Worm (Caenorhabditis elegans) whole organism, late embryonic: Measurements from ENCODE around the gene B0238.12.

ENCODE experiments used
- K02D7.2 ChIP-seq: sonication (generic microtip); optimal IDR thresholded peaks from 2 replicates; lab custom pipeline; 2017; ENCODE audit warnings: mild to moderate bottlenecking, missing genetic modification characterization, missing compliant biosample characterization
- K09A11.1 ChIP-seq: sonication (generic microtip); optimal IDR thresholded peaks from 2 replicates; lab custom pipeline; 2017; ENCODE audit warnings: antibody characterized with exemption, mild to moderate bottlenecking, missing genetic modification characterization, missing compliant biosample characterization; ENCODE audit not compliant: insufficient read depth
- T23F11.4 ChIP-seq: fragments of 200-800 bp; sonication (Bioruptor generic); optimal IDR thresholded peaks from 2 replicates; lab custom pipeline; 2018; ENCODE audit warnings: mild to moderate bottlenecking, missing genetic modification characterization, missing compliant biosample characterization
- ama-1 ChIP-seq: fragments of 150-350 bp; optimal IDR thresholded peaks from 2 replicates; lab custom pipeline; 2014
- ceh-14 ChIP-seq: sonication (generic microtip); optimal IDR thresholded peaks from 2 replicates; lab custom pipeline; 2016; ENCODE audit warnings: missing genotype, missing genetic modification characterization, missing compliant biosample characterization
- ceh-18 ChIP-seq: sonication (generic microtip); optimal IDR thresholded peaks from 2 replicates; lab custom pipeline; 2016; ENCODE audit warnings: missing genetic modification characterization, missing compliant biosample characterization
- ceh-19 ChIP-seq: fragments of 200-800 bp; sonication (Bioruptor generic); optimal IDR thresholded peaks from 2 replicates; lab custom pipeline; 2018; ENCODE audit warnings: mild to moderate bottlenecking, missing genetic modification characterization, missing compliant biosample characterization
- ceh-2 ChIP-seq: sonication (generic microtip); optimal IDR thresholded peaks from 2 replicates; lab custom pipeline; 2016; ENCODE audit warnings: missing genotype, missing genetic modification characterization, missing compliant biosample characterization
- ceh-24 ChIP-seq: sonication (generic microtip); optimal IDR thresholded peaks from 2 replicates; lab custom pipeline; 2016; ENCODE audit warnings: mild to moderate bottlenecking, missing genetic modification characterization, missing compliant biosample characterization
- ceh-30 ChIP-seq: fragments of 150-350 bp; optimal IDR thresholded peaks from 2 replicates; lab custom pipeline; 2014; ENCODE audit warnings: missing biosample characterization, missing genetic modification characterization
- ceh-34 ChIP-seq: sonication (generic microtip); optimal IDR thresholded peaks from 2 replicates; lab custom pipeline; 2016; ENCODE audit warnings: mild to moderate bottlenecking, missing genetic modification characterization, missing compliant biosample characterization
- ceh-45 ChIP-seq: fragments of 200-800 bp; sonication (Bioruptor generic); IDR thresholded peaks from 2 replicates; pipeline ENCODE4 v1.3.6; 2022; ENCODE audit warnings: missing genetic modification reagents, missing genetic modification characterization, missing compliant biosample characterization
- ceh-48 ChIP-seq: sonication (generic microtip); optimal IDR thresholded peaks from 2 replicates; lab custom pipeline; 2016; ENCODE audit warnings: missing genetic modification characterization, inconsistent platforms, missing compliant biosample characterization
- ceh-9 ChIP-seq: sonication (generic microtip); optimal IDR thresholded peaks from 2 replicates; lab custom pipeline; 2016; ENCODE audit warnings: mild to moderate bottlenecking, missing genetic modification characterization, inconsistent platforms, missing compliant biosample characterization
- che-1 ChIP-seq: sonication (generic microtip); optimal IDR thresholded peaks from 2 replicates; lab custom pipeline; 2016; ENCODE audit warnings: mild to moderate bottlenecking, missing genetic modification characterization, missing compliant biosample characterization
- dve-1 ChIP-seq: sonication (generic microtip); optimal IDR thresholded peaks from 2 replicates; lab custom pipeline; 2017; ENCODE audit warnings: antibody characterized with exemption, mild to moderate bottlenecking, missing genetic modification characterization, missing compliant biosample characterization
- elt-2 ChIP-seq: sonication (generic microtip); optimal IDR thresholded peaks from 2 replicates; lab custom pipeline; 2016; ENCODE audit warnings: missing genetic modification reagents, missing genetic modification characterization, missing compliant biosample characterization
- hlh-13 ChIP-seq: fragments of 200-800 bp; sonication (Bioruptor generic); optimal IDR thresholded peaks from 2 replicates; lab custom pipeline; 2018; ENCODE audit warnings: mild to moderate bottlenecking, missing genetic modification characterization, missing compliant biosample characterization
- hlh-15 ChIP-seq: sonication (generic microtip); optimal IDR thresholded peaks from 2 replicates; lab custom pipeline; 2016; ENCODE audit warnings: missing genetic modification characterization, missing compliant biosample characterization
- lin-11 ChIP-seq: fragments of 200-800 bp; sonication (Bioruptor generic); optimal IDR thresholded peaks from 2 replicates; lab custom pipeline; 2018; ENCODE audit warnings: mild to moderate bottlenecking, missing genetic modification characterization, missing compliant biosample characterization
- madf-2 ChIP-seq: sonication (generic microtip); optimal IDR thresholded peaks from 2 replicates; lab custom pipeline; 2017; ENCODE audit warnings: missing genetic modification characterization, missing compliant biosample characterization
- mec-3 ChIP-seq: sonication (generic microtip); optimal IDR thresholded peaks from 2 replicates; lab custom pipeline; 2016; ENCODE audit warnings: borderline replicate concordance, missing genetic modification characterization, missing compliant biosample characterization
- nfya-1 ChIP-seq: sonication (generic microtip); optimal IDR thresholded peaks from 2 replicates; lab custom pipeline; 2017; ENCODE audit warnings: missing genetic modification characterization, mild to moderate bottlenecking, missing compliant biosample characterization, antibody characterized with exemption, moderate library complexity
- nhr-11 ChIP-seq: fragments of 150-350 bp; optimal IDR thresholded peaks from 2 replicates; lab custom pipeline; 2014; ENCODE audit warnings: missing biosample characterization, missing genetic modification characterization
- npax-4 ChIP-seq: sonication (generic microtip); optimal IDR thresholded peaks from 2 replicates; lab custom pipeline; 2016; ENCODE audit warnings: missing genetic modification characterization, missing compliant biosample characterization
- pat-9 ChIP-seq: fragments of 200-800 bp; sonication (Bioruptor generic); optimal IDR thresholded peaks from 2 replicates; lab custom pipeline; 2018; ENCODE audit warnings: mild to moderate bottlenecking, missing genetic modification characterization, moderate library complexity, missing compliant biosample characterization
- pax-1 ChIP-seq: fragments of 150-350 bp; optimal IDR thresholded peaks from 2 replicates; lab custom pipeline; 2014; ENCODE audit warnings: missing biosample characterization, missing genetic modification characterization
- pqm-1 ChIP-seq: sonication (generic microtip); optimal IDR thresholded peaks from 2 replicates; lab custom pipeline; 2016; ENCODE audit warnings: missing genetic modification characterization, missing compliant biosample characterization
- pros-1 ChIP-seq: fragments of 150-350 bp; optimal IDR thresholded peaks from 2 replicates; lab custom pipeline; 2014; ENCODE audit warnings: missing biosample characterization, missing genetic modification reagents, missing genetic modification characterization
- rnt-1 ChIP-seq: sonication (generic microtip); optimal IDR thresholded peaks from 2 replicates; lab custom pipeline; 2016; ENCODE audit warnings: missing genetic modification characterization, missing compliant biosample characterization
- sdc-2 ChIP-seq: sonication (generic microtip); optimal IDR thresholded peaks from 2 replicates; lab custom pipeline; 2016; ENCODE audit warnings: missing genotype, missing genetic modification characterization, missing compliant biosample characterization
- sox-2 ChIP-seq: fragments of 200-800 bp; sonication (Bioruptor generic); IDR thresholded peaks from 2 replicates; pipeline ENCODE4 v1.3.6; 2022; ENCODE audit warnings: missing genetic modification reagents, missing genetic modification characterization, missing compliant biosample characterization
- sox-4 ChIP-seq: sonication (generic microtip); optimal IDR thresholded peaks from 2 replicates; lab custom pipeline; 2017; ENCODE audit warnings: mild to moderate bottlenecking, missing genetic modification characterization, inconsistent platforms, missing compliant biosample characterization
- tbx-2 ChIP-seq: sonication (generic microtip); optimal IDR thresholded peaks from 2 replicates; lab custom pipeline; 2016; ENCODE audit warnings: missing genetic modification characterization, missing compliant biosample characterization
- tbx-7 ChIP-seq: sonication (generic microtip); optimal IDR thresholded peaks from 2 replicates; lab custom pipeline; 2016; ENCODE audit warnings: missing genotype, missing genetic modification characterization, missing compliant biosample characterization
- unc-42 ChIP-seq: sonication (generic microtip); optimal IDR thresholded peaks from 2 replicates; lab custom pipeline; 2016; ENCODE audit warnings: missing genotype, missing genetic modification characterization, missing compliant biosample characterization
- unc-55 ChIP-seq: sonication (generic microtip); optimal IDR thresholded peaks from 2 replicates; lab custom pipeline; 2017; ENCODE audit warnings: missing biosample characterization, missing genetic modification reagents, missing genetic modification characterization
- unc-86 ChIP-seq: sonication (generic microtip); optimal IDR thresholded peaks from 2 replicates; lab custom pipeline; 2016; ENCODE audit warnings: missing genetic modification characterization, missing compliant biosample characterization

The B0238.12 gene

DNA sequence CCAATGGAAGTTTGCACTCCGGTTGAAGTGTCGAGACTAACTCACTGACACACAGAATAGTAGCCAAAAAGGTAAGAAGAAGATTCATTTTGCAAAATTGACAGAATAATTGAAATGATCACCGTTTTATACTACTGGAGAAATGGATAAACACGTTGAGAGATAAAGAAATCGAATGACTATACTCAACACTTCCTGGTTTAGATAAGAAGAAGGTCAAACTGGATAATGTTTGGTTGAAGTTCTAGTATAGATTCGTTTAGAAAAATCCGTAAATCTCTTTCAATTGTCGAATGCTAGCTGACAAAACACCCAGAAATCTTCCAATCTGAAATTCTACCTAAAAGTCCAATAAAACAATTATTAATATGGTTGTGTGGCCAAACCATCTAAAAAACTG lies 21.6 kb downstream of the B0238.12 start, which contains the start of gene Y49G5A.1:
Y49G5A.1 (minus strand) TSS at position 101 of the 400 bp plus-strand sequence.
- TF ChIP-seq sox-2 (GFP tag; lab: Robert Waterston, UW) (no peak), hlh-15 (tag; lab: Kevin White, UChicago) (no peak), tbx-7 (tag; lab: Kevin White, UChicago) (no peak), pqm-1 (no peak), K02D7.2 (tag; lab: Kevin White, UChicago) (no peak), pax-1 (tag; lab: Kevin White, UChicago) (no peak), lin-11 (tag; lab: Kevin White, UChicago) (no peak), madf-2 (tag; lab: Kevin White, UChicago) (no peak), ama-1 (no peak), nhr-11 (no peak), mec-3 (tag; lab: Kevin White, UChicago) (no peak), hlh-13 (GFP tag; lab: Kevin White, UChicago) (no peak), ceh-24 (tag; lab: Kevin White, UChicago) (no peak), ceh-2 (tag; lab: Kevin White, UChicago) (no peak), K09A11.1 (tag; lab: Kevin White, UChicago) (no peak)

DNA sequence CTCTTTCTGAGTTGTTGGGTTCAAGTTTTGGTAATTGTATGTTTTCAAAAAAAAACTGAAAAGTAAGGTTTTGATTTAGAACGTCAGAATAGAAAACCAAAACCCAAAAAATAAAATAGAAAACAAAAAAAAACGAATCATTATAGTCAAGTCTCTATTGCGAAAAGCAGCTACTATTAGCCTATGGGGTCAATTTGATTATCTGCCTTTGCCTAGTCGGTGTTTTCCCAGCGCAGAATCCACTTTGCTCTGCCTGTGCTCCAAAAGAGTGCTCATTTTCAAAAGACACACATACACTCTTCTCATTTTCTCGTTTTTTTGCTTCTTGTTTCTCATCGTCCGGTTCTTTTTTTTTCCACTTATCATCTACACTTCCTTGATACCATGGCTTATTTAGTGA lies 23.0 kb downstream of the B0238.12 start:
- no peak for TF ChIP-seq ceh-48 (tag; lab: Kevin White, UChicago)
- TF ChIP-seq T23F11.4 (GFP tag; lab: Kevin White, UChicago): no peak
- no peak for TF ChIP-seq pros-1 (tag; lab: Kevin White, UChicago)
- no peak for TF ChIP-seq npax-4 (tag; lab: Kevin White, UChicago)
- TF ChIP-seq unc-42 (tag; lab: Kevin White, UChicago): peak; percentile 66
- no peak for TF ChIP-seq pqm-1

DNA sequence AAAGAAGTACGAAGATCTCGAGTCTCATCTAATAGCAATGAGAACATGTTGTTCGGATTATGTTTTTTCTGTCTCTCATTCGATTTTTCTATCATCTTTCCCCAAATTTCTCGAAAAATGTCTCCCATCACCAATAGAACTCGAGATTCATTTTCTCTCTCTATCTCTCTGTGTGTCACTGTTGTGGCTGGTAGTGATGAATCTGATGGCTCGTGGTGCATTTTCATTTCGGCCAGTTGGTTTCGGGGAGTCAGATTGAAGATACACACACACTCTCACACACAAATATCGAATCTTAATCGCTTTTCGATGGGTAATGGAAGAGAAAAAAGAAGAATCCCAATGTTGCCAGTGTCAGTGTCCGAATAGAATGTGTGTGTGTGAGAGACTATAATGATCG lies 30.3 kb downstream of the B0238.12 start:
- TF ChIP-seq unc-55 (peak; percentile 59), ceh-18 (peak; percentile 80), rnt-1 (tag; lab: Kevin White, UChicago) (peak; percentile 72), sdc-2 (tag; lab: Kevin White, UChicago) (no peak), ceh-48 (tag; lab: Kevin White, UChicago) (no peak), tbx-2 (peak; percentile 4)

DNA sequence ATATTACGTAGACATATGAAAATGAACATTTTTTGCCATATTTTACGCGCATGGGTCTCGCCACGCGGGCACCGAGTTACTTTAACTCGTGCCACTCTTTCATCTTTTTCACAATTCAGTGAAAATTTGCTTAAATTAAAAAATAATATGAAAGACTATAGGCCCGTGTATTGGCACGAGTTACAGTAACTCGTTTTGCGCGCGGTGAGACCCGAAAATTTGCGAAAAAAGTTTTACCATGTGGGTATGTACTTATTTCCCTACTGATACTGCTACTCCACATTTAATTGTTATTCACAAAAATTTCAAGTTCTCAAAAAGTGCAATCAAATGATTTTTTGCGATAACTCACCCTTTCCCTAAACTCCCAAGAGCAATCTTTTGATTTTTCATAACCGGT lies 32.1 kb downstream of the B0238.12 start:
- TF ChIP-seq che-1 (tag; lab: Kevin White, UChicago) (no peak), elt-2 (no peak), ceh-19 (GFP tag; lab: Kevin White, UChicago) (no peak), pat-9 (tag; lab: Kevin White, UChicago) (no peak), unc-55 (no peak), ceh-30 (tag; lab: Kevin White, UChicago) (no peak), ceh-2 (tag; lab: Kevin White, UChicago) (no peak), npax-4 (tag; lab: Kevin White, UChicago) (no peak), ceh-45 (GFP tag; lab: Robert Waterston, UW) (no peak), hlh-13 (GFP tag; lab: Kevin White, UChicago) (no peak), ceh-9 (no peak), ceh-34 (tag; lab: Kevin White, UChicago) (no peak), nfya-1 (tag; lab: Kevin White, UChicago) (no peak), unc-86 (no peak), ceh-14 (tag; lab: Kevin White, UChicago) (no peak), dve-1 (tag; lab: Kevin White, UChicago) (no peak), sox-4 (tag; lab: Kevin White, UChicago) (no peak)
- TF ChIP-seq, all 69 proteins: peak for 0
